ENCODE assay signal across 4 worm cellular contexts in the genomic region with DNA sequence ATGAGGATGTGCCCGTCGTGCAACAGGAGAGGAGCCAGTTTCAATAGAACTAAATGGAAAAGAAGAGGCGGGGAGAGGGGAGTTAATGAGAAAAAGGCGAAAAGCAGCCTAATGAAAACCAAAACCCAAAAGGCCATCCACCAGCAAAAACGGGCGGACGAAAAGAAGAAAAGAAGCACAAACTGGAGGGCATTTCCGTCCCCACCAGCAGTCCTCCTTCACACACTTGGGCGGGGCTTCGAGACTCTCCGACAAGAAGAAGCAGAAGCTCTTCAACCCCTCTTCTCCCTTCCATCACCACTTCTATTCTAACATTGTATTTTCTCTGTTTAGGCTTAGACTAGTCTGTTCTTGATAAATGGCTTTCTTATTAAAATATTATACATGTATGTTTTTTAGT.
TF ChIP-seq lines count a peak whose summit lies in the region.

No protein-coding gene starts in this region.

TF ChIP-seq in whole organism, L1 larva, 84 proteins besides CTCF, POLR2A, EP300 and RAD21:
- TF ChIP-seq ceh-63 (GFP tag; optimal IDR thresholded peaks at IDR 0.05; lab: Kevin White, UChicago) (no peak), lin-14 (GFP tag; optimal IDR thresholded peaks at IDR 0.05; lab: Kevin White, UChicago) (peak; percentile 49)

TF ChIP-seq in whole organism, L4 larva, 104 proteins besides CTCF, POLR2A, EP300 and RAD21:
- TF ChIP-seq set-16 (GFP tag; IDR thresholded peaks at IDR 0.05; lab: Robert Waterston, UW) (peak; percentile 51), aly-2 (tag; optimal IDR thresholded peaks at IDR 0.05; lab: Kevin White, UChicago) (no peak), hmg-1.1 (GFP tag; IDR thresholded peaks at IDR 0.05; lab: Robert Waterston, UW) (no peak)

TF ChIP-seq in whole organism, late embryonic, 69 proteins besides CTCF, POLR2A, EP300 and RAD21:
- TF ChIP-seq ceh-45 (GFP tag; IDR thresholded peaks at IDR 0.05; lab: Robert Waterston, UW) (no peak), hlh-8 (tag; optimal IDR thresholded peaks at IDR 0.05; lab: Kevin White, UChicago) (no peak), ceh-22 (tag; optimal IDR thresholded peaks at IDR 0.05; lab: Kevin White, UChicago) (no peak), ceh-24 (tag; optimal IDR thresholded peaks at IDR 0.05; lab: Kevin White, UChicago) (no peak), ceh-14 (tag; optimal IDR thresholded peaks at IDR 0.05; lab: Kevin White, UChicago) (peak; percentile 31), fkh-6 (tag; optimal IDR thresholded peaks at IDR 0.05; lab: Kevin White, UChicago) (no peak)
TF ChIP-seq in whole organism, late embryonic: peak in this region for 1.

TF ChIP-seq in whole organism, young adult, 124 proteins besides CTCF, POLR2A, EP300 and RAD21:
- TF ChIP-seq atf-7 (tag; optimal IDR thresholded peaks at IDR 0.05; lab: Kevin White, UChicago) (no peak), mcd-1 (GFP tag; IDR thresholded peaks at IDR 0.05; lab: Robert Waterston, UW) (0 out of 2 replicates have a peak, but pooled peaks have one; percentile 10), zfh-2 (GFP tag; conservative IDR thresholded peaks at IDR 0.05; lab: Robert Waterston, UW) (peak; percentile 52)
